Worm (Caenorhabditis elegans): ENCODE results near the gene asp-3.

- TF ChIP-seq flt-1 (GFP tag; IDR thresholded peaks at IDR 0.05), result no peak
- TF ChIP-seq T22C8.4 (GFP tag; IDR thresholded peaks at IDR 0.05), result no peak
- no peak for TF ChIP-seq tab-1 (GFP tag; IDR thresholded peaks at IDR 0.05)
- no peak for TF ChIP-seq klf-2 (GFP tag; conservative IDR thresholded peaks at IDR 0.05)
These were observed 47.5 kb upstream of the asp-3 start for ce11 chrX:6743344-6743743.

Data from whole organism, midembryonic.